Fruit fly (Drosophila melanogaster): ENCODE measurements around the gene jp.

jp gene

DNA sequence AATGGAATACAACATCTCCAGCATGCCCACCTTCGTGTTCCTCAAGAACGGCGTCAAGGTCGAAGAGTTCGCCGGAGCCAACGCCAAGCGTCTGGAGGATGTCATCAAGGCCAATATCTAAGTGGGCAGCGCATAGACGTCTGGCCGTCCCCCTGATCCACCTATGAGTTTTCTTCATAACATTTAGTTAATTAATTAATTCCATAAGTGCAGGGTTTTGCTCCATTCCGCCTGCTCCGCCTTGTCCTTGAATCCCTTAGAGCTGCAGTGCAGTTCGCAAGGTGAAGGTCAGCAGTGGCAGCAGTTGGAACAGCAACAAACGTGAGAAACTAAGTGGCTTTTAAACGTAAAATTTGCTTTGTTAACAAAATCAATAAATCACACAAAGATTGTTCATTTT is 49.0 kb upstream of the jp start:
- TF ChIP-seq pnt (GFP tag; optimal IDR thresholded peaks at IDR 0.05) = no peak
- TF ChIP-seq cad (GFP tag; optimal IDR thresholded peaks at IDR 0.05) = no peak
- TF ChIP-seq Adf1 (GFP tag; IDR thresholded peaks at IDR 0.05) = no peak
- no peak for TF ChIP-seq CG16813 (GFP tag; IDR thresholded peaks at IDR 0.05; ENCODE audit: partially characterized antibody)
- no peak for TF ChIP-seq CG6654 (GFP tag; optimal IDR thresholded peaks at IDR 0.05)
- TF ChIP-seq CG18599 (GFP tag; optimal IDR thresholded peaks at IDR 0.05) = no peak
- peak; percentile 65 for TF ChIP-seq Med (GFP tag)
- no peak for TF ChIP-seq Sin3A (optimal IDR thresholded peaks at IDR 0.05)
- no peak for TF ChIP-seq psq (GFP tag; optimal IDR thresholded peaks at IDR 0.05)
- TF ChIP-seq YL-1 (GFP tag; optimal IDR thresholded peaks at IDR 0.05) = no peak
- no peak for TF ChIP-seq Camta (GFP tag; optimal IDR thresholded peaks at IDR 0.05)
- peak; percentile 6; the same call in 1 of the 2 replicates for TF ChIP-seq Bgb (GFP tag; IDR thresholded peaks at IDR 0.05; ENCODE audit: partially characterized antibody)
- TF ChIP-seq da (GFP tag; optimal IDR thresholded peaks at IDR 0.05) = no peak

DNA sequence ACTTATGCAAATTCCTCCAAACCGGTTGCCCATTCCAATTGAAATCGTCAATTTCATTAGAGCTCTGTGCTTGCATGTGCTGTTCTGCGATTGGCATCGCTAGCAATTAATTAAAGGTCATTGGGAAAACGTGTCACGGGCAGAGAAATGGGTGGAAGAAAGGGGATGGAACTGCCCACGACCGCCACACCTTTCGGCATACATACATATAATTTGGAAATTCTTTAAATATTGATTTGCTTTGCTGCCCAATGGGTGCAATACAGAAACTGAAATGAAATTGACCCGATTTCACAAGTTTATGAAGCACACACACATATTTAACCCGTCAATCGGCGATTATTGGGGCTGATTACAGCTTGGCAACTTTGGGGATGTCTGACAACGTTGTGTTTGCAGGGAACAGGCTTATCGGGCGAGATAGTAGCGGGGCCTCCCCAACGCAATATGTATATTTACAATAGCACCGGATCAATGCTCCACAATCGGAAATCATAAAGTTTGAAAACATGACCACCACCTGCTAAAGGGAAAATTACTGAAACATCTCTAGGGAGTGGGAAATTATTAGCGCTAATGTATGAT is 48.2 kb upstream of the jp start:
- TF ChIP-seq HmgZ (tag; optimal IDR thresholded peaks at IDR 0.05) (peak; percentile 6), kni (GFP tag; optimal IDR thresholded peaks at IDR 0.05) (no peak), CG34376 (GFP tag; optimal IDR thresholded peaks at IDR 0.05) (peak; percentile 57), B-H1 (GFP tag; IDR thresholded peaks at IDR 0.05) (no peak), Xbp1 (GFP tag; optimal IDR thresholded peaks at IDR 0.05) (no peak), Med (GFP tag) (peak; percentile 60), CG2199 (GFP tag; IDR thresholded peaks at IDR 0.05) (0 out of 3 replicates have a peak, but pooled peaks have one; percentile 51), Side (GFP tag; optimal IDR thresholded peaks at IDR 0.05) (no peak), sens (GFP tag) (peak; percentile 65), CG16863 (GFP tag; optimal IDR thresholded peaks at IDR 0.05) (no peak), gcm (GFP tag; optimal IDR thresholded peaks at IDR 0.05) (no peak), CG10543 (GFP tag; optimal IDR thresholded peaks at IDR 0.05) (peak; percentile 57), kah (GFP tag; optimal IDR thresholded peaks at IDR 0.05) (no peak), grn (GFP tag; optimal IDR thresholded peaks at IDR 0.05) (peak; percentile 58), tin (GFP tag; optimal IDR thresholded peaks at IDR 0.05) (no peak), kay (GFP tag; optimal IDR thresholded peaks at IDR 0.05) (no peak), btn (GFP tag; optimal IDR thresholded peaks at IDR 0.05) (no peak), CG13775 (GFP tag; optimal IDR thresholded peaks at IDR 0.05) (no peak), exex (tag; optimal IDR thresholded peaks at IDR 0.05) (peak; percentile 76), ci (GFP tag; IDR thresholded peaks at IDR 0.05) (peak; percentile 42; the same call in 1 of the 3 replicates), CG10979 (tag; optimal IDR thresholded peaks at IDR 0.05) (no peak), jigr1 (GFP tag; IDR thresholded peaks at IDR 0.05) (no peak), sug (tag; optimal IDR thresholded peaks at IDR 0.05) (peak; percentile 83), Lpt (GFP tag; optimal IDR thresholded peaks at IDR 0.05) (no peak), CG1603 (tag; optimal IDR thresholded peaks at IDR 0.05) (peak; percentile 3), Adf1 (GFP tag; IDR thresholded peaks at IDR 0.05) (no peak), mirr (GFP tag; optimal IDR thresholded peaks at IDR 0.05) (peak; percentile 77), Atf6 (GFP tag; IDR thresholded peaks at IDR 0.05) (0 out of 2 replicates have a peak, but pooled peaks have one; percentile 10), CG2202 (tag; optimal IDR thresholded peaks at IDR 0.05) (no peak), eyg (GFP tag; optimal IDR thresholded peaks at IDR 0.05) (no peak), CG11456 (GFP tag; IDR thresholded peaks at IDR 0.05) (no peak), hb (GFP tag; IDR thresholded peaks at IDR 0.05; ENCODE audit: partially characterized antibody) (no peak), CG8089 (GFP tag; optimal IDR thresholded peaks at IDR 0.05) (no peak), shn (GFP tag; optimal IDR thresholded peaks at IDR 0.05) (no peak)

Data from whole organism, embryonic.